Fruit fly (Drosophila melanogaster) whole organism, embryonic: ENCODE measurements around the gene Mlc2.

Experiments used
- Aef1 ChIP-seq: fragments of 200-800 bp; sonication (Bioruptor generic); IDR thresholded peaks from 3 replicates; pipeline ENCODE4 v1.3.6; 2022; ENCODE audit warnings: missing biosample characterization, missing genetic modification characterization
- Blimp-1 ChIP-seq: fragments of 200-800 bp; sonication (Bioruptor generic); optimal IDR thresholded peaks from 3 replicates; lab custom pipeline; 2018; ENCODE audit warnings: missing biosample characterization, missing genetic modification characterization, mild to moderate bottlenecking, moderate library complexity, missing genetic modification reagents
- CG10267 ChIP-seq: fragments of 200-800 bp; sonication (Bioruptor generic); optimal IDR thresholded peaks from 2 replicates; lab custom pipeline; 2018; ENCODE audit warnings: missing biosample characterization, mild to moderate bottlenecking, missing genetic modification characterization, moderate library complexity
- CG10543 ChIP-seq: fragments of 200-800 bp; sonication (Bioruptor generic); optimal IDR thresholded peaks from 3 replicates; lab custom pipeline; 2017; ENCODE audit warnings: missing biosample characterization, mild to moderate bottlenecking, missing genetic modification characterization, moderate library complexity
- CG10654 ChIP-seq: fragments of 200-800 bp; sonication (Bioruptor generic); optimal IDR thresholded peaks from 2 replicates; lab custom pipeline; 2016; ENCODE audit warnings: missing biosample characterization, missing genetic modification characterization
- CG11456 ChIP-seq: fragments of 200-800 bp; sonication (Bioruptor generic); IDR thresholded peaks from 3 replicates; pipeline ENCODE4 v1.3.6; 2022; ENCODE audit warnings: missing biosample characterization, missing genetic modification characterization
- CG13424 ChIP-seq: fragments of 200-800 bp; sonication (Bioruptor generic); optimal IDR thresholded peaks from 2 replicates; lab custom pipeline; 2019; ENCODE audit warnings: missing biosample characterization, mild to moderate bottlenecking, missing genetic modification characterization, moderate library complexity
- CG2116 ChIP-seq: fragments of 200-800 bp; sonication (Bioruptor generic); optimal IDR thresholded peaks from 3 replicates; lab custom pipeline; 2018; ENCODE audit warnings: missing biosample characterization, mild to moderate bottlenecking, missing genetic modification characterization
- CG34376 ChIP-seq: fragments of 200-800 bp; sonication (Bioruptor generic); optimal IDR thresholded peaks from 2 replicates; lab custom pipeline; 2018; ENCODE audit warnings: missing biosample characterization, mild to moderate bottlenecking, missing genetic modification characterization
- CG3847 ChIP-seq: fragments of 200-800 bp; sonication (Bioruptor generic); IDR thresholded peaks from 2 replicates; pipeline ENCODE4 v1.3.6; 2022; ENCODE audit warnings: missing biosample characterization, missing genetic modification characterization
- CG6689 ChIP-seq: fragments of 200-800 bp; sonication (Bioruptor generic); IDR thresholded peaks from 2 replicates; pipeline ENCODE4 v1.3.6; 2022; ENCODE audit warnings: missing biosample characterization, missing genetic modification characterization
- CG6813 ChIP-seq: fragments of 200-800 bp; sonication (Bioruptor generic); optimal IDR thresholded peaks from 2 replicates; lab custom pipeline; 2017; ENCODE audit warnings: missing biosample characterization, missing genetic modification characterization, mild to moderate bottlenecking, moderate library complexity, missing genetic modification reagents
- CG7357 ChIP-seq: fragments of 200-800 bp; sonication (Bioruptor generic); IDR thresholded peaks from 3 replicates; pipeline ENCODE4 v1.3.6; 2022; ENCODE audit warnings: missing biosample characterization, missing genetic modification characterization
- CG7928 ChIP-seq: fragments of 200-800 bp; sonication (Bioruptor generic); optimal IDR thresholded peaks from 2 replicates; lab custom pipeline; 2017; ENCODE audit warnings: missing biosample characterization, mild to moderate bottlenecking, missing genetic modification characterization
- Dip2 ChIP-seq: fragments of 200-800 bp; sonication (Bioruptor generic); IDR thresholded peaks from 2 replicates; pipeline ENCODE4 v1.3.6; 2022; ENCODE audit warnings: missing biosample characterization, missing genetic modification characterization
- H15 ChIP-seq: fragments of 200-800 bp; sonication (Bioruptor generic); IDR thresholded peaks from 3 replicates; pipeline ENCODE4 v1.3.6; 2022; ENCODE audit warnings: missing biosample characterization, missing genetic modification characterization
- HHEX ChIP-seq: fragments of 200-800 bp; sonication (Bioruptor generic); optimal IDR thresholded peaks from 3 replicates; lab custom pipeline; 2017; ENCODE audit warnings: missing biosample characterization, mild to moderate bottlenecking, missing genetic modification characterization, missing genetic modification reagents
- Hr51 ChIP-seq, 2 experiments: fragments of 200-800 bp; sonication (Bioruptor generic); optimal IDR thresholded peaks; 2 replicates in 1 of 2; 3 replicates in 1 of 2; lab custom pipeline; 2016 to 2018; ENCODE audit warnings: missing biosample characterization in 2 of 2, missing genetic modification characterization in 2 of 2, mild to moderate bottlenecking in 1 of 2, moderate library complexity in 1 of 2
- Meics ChIP-seq: fragments of 200-800 bp; sonication (Bioruptor generic); optimal IDR thresholded peaks from 2 replicates; lab custom pipeline; 2017; ENCODE audit warnings: missing biosample characterization, mild to moderate bottlenecking, missing genetic modification characterization
- Mrtf ChIP-seq: fragments of 200-800 bp; sonication (Bioruptor generic); IDR thresholded peaks from 3 replicates; pipeline ENCODE4 v1.3.6; 2022; ENCODE audit warnings: missing biosample characterization, missing genetic modification characterization
- Pdp1 ChIP-seq, 2 experiments: fragments of 200-800 bp; sonication (Bioruptor generic); optimal IDR thresholded peaks; 3 replicates each; lab custom pipeline; 2016; ENCODE audit warnings: missing biosample characterization in 2 of 2, missing genetic modification characterization in 2 of 2, mild to moderate bottlenecking in 1 of 2, moderate library complexity in 1 of 2
- Sin3A ChIP-seq: fragments of >200 bp; optimal IDR thresholded peaks from 2 replicates; lab custom pipeline; 2018
- Sry-β ChIP-seq: fragments of 200-800 bp; sonication (Bioruptor generic); optimal IDR thresholded peaks from 2 replicates; lab custom pipeline; 2018; ENCODE audit warnings: missing biosample characterization, mild to moderate bottlenecking, missing genetic modification characterization, moderate library complexity
- Ssrp ChIP-seq: fragments of 200-800 bp; sonication (Bioruptor generic); optimal IDR thresholded peaks from 2 replicates; lab custom pipeline; 2018; ENCODE audit warnings: missing biosample characterization, mild to moderate bottlenecking, missing genetic modification characterization, moderate library complexity
- Tbp ChIP-seq: fragments of >200 bp; optimal IDR thresholded peaks from 2 replicates; lab custom pipeline; 2018; ENCODE audit warnings: missing biosample characterization, missing genetic modification characterization
- ara ChIP-seq: fragments of 200-800 bp; sonication (Bioruptor generic); IDR thresholded peaks from 2 replicates; pipeline ENCODE4 v1.3.6; 2022; ENCODE audit warnings: missing biosample characterization, missing genetic modification characterization
- chinmo ChIP-seq: fragments of 200-800 bp; sonication (Bioruptor generic); IDR thresholded peaks from 4 replicates; pipeline ENCODE4 v1.3.6; 2022; ENCODE audit warnings: missing biosample characterization, missing genetic modification characterization; ENCODE audit not compliant: partially characterized antibody
- chm ChIP-seq: fragments of 200-800 bp; sonication (Bioruptor generic); IDR thresholded peaks from 2 replicates; pipeline ENCODE4 v1.3.6; 2022; ENCODE audit warnings: missing biosample characterization, missing genetic modification characterization
- dimm ChIP-seq: fragments of 200-800 bp; sonication (Bioruptor generic); IDR thresholded peaks from 2 replicates; pipeline ENCODE4 v1.3.6; 2022; ENCODE audit warnings: missing biosample characterization, missing genetic modification characterization
- dmrt11E ChIP-seq: fragments of 200-800 bp; sonication (Bioruptor generic); optimal IDR thresholded peaks from 3 replicates; lab custom pipeline; 2018; ENCODE audit warnings: missing biosample characterization, mild to moderate bottlenecking, missing genetic modification characterization, moderate library complexity
- dpn ChIP-seq, 2 experiments: fragments of 200-800 bp; sonication (Bioruptor generic); optimal IDR thresholded peaks; 3 replicates each; lab custom pipeline; 2016; ENCODE audit warnings: missing biosample characterization in 2 of 2, missing genetic modification characterization in 2 of 2
- en ChIP-seq: fragments of 200-800 bp; sonication (Bioruptor generic); optimal IDR thresholded peaks from 2 replicates; lab custom pipeline; 2016; ENCODE audit warnings: missing biosample characterization, missing genetic modification characterization
- gem ChIP-seq: fragments of 200-800 bp; sonication (Bioruptor generic); optimal IDR thresholded peaks from 2 replicates; lab custom pipeline; 2019; ENCODE audit warnings: missing biosample characterization, mild to moderate bottlenecking, missing genetic modification characterization, moderate library complexity
- grau ChIP-seq: fragments of 200-800 bp; optimal IDR thresholded peaks from 3 replicates; lab custom pipeline; 2019; ENCODE audit warnings: missing biosample characterization, mild to moderate bottlenecking, missing genetic modification characterization, moderate library complexity
- lilli ChIP-seq: fragments of 200-800 bp; sonication (Bioruptor generic); optimal IDR thresholded peaks from 3 replicates; lab custom pipeline; 2016; ENCODE audit warnings: missing biosample characterization, missing genetic modification characterization
- lola ChIP-seq, 3 experiments: fragments of >200 bp in 2 of 3; fragments of 200-800 bp in 1 of 3; sonication (Bioruptor generic) in 1 of 3; optimal IDR thresholded peaks; 2 replicates each; lab custom pipeline; 2017 to 2019; ENCODE audit warnings: missing biosample characterization in 3 of 3, missing genetic modification characterization in 3 of 3, mild to moderate bottlenecking in 1 of 3, moderate library complexity in 1 of 3
- luna ChIP-seq: fragments of 200-800 bp; sonication (Bioruptor generic); optimal IDR thresholded peaks from 2 replicates; lab custom pipeline; 2016; ENCODE audit warnings: missing biosample characterization, missing genetic modification characterization
- odd ChIP-seq: fragments of 200-800 bp; sonication (Bioruptor generic); optimal IDR thresholded peaks from 2 replicates; lab custom pipeline; 2017; ENCODE audit warnings: missing biosample characterization, mild to moderate bottlenecking, missing genetic modification characterization
- onecut ChIP-seq: fragments of 200-800 bp; sonication (Bioruptor generic); IDR thresholded peaks from 2 replicates; pipeline ENCODE4 v1.3.6; 2022; ENCODE audit warnings: missing biosample characterization, missing genetic modification characterization
- pan ChIP-seq, 4 experiments: fragments of >200 bp in 3 of 4; fragments of 200-800 bp in 1 of 4; sonication (Bioruptor generic) in 1 of 4; optimal IDR thresholded peaks in 3 of 4; IDR thresholded peaks in 1 of 4; 2 replicates each; pipeline versions ENCODE4 v1.3.6 to Lab custom; 2017 to 2022; ENCODE audit warnings: missing biosample characterization in 2 of 4, missing genetic modification characterization in 2 of 4, mixed read lengths in 1 of 4
- pfk ChIP-seq: fragments of 200-800 bp; sonication (Bioruptor generic); optimal IDR thresholded peaks from 2 replicates; lab custom pipeline; 2018; ENCODE audit warnings: missing biosample characterization, mild to moderate bottlenecking, missing genetic modification characterization, moderate library complexity
- ro ChIP-seq: fragments of 200-800 bp; sonication (Bioruptor generic); IDR thresholded peaks from 2 replicates; pipeline ENCODE4 v1.3.6; 2022; ENCODE audit warnings: missing biosample characterization, missing genetic modification characterization
- row ChIP-seq: fragments of 200-800 bp; sonication (Bioruptor generic); IDR thresholded peaks from 3 replicates; pipeline ENCODE4 v1.3.6; 2022; ENCODE audit warnings: missing biosample characterization, missing genetic modification characterization
- sens ChIP-seq: fragments of 200-800 bp; sonication (Bioruptor generic); peaks from one replicate; lab custom pipeline; 2016; ENCODE audit warnings: missing biosample characterization, missing genetic modification characterization
- tgo ChIP-seq: fragments of 200-800 bp; sonication (Bioruptor generic); IDR thresholded peaks from 3 replicates; pipeline ENCODE4 v1.3.6; 2022; ENCODE audit warnings: missing biosample characterization, missing genetic modification characterization
- tup ChIP-seq: fragments of 200-800 bp; sonication (Bioruptor generic); optimal IDR thresholded peaks from 2 replicates; lab custom pipeline; 2016; ENCODE audit warnings: missing biosample characterization, mild to moderate bottlenecking, missing genetic modification characterization, moderate library complexity
- unpg ChIP-seq: fragments of 200-800 bp; sonication (Bioruptor generic); optimal IDR thresholded peaks from 3 replicates; lab custom pipeline; 2018; ENCODE audit warnings: missing biosample characterization, mild to moderate bottlenecking, missing genetic modification characterization, moderate library complexity
- usp ChIP-seq: fragments of >200 bp; optimal IDR thresholded peaks from 2 replicates; lab custom pipeline; 2017; ENCODE audit warnings: missing biosample characterization, missing genetic modification characterization

Mlc2 gene

dm6 chr3R:30174160-30175002, at the start of gene Mlc2 (continued):
- no peak for TF ChIP-seq dimm
- no peak for TF ChIP-seq Dip2 (GFP tag; lab: Robert Waterston, UW)
- TF ChIP-seq tup (GFP tag; lab: Kevin White, UChicago) = no peak
- no peak for TF ChIP-seq CG7357 (GFP tag; lab: Robert Waterston, UW)
- TF ChIP-seq chinmo = 0 out of 4 replicates have a peak, but pooled peaks have one; percentile 53
- no peak for TF ChIP-seq dpn (GFP tag; optimal IDR thresholded peaks at IDR 0.05; lab: Kevin White, UChicago)
- TF ChIP-seq ro (GFP tag; lab: Robert Waterston, UW) = no peak
- TF ChIP-seq Meics (GFP tag; lab: Kevin White, UChicago) = no peak
- TF ChIP-seq CG13424 (tag; lab: Kevin White, UChicago) = no peak
- peak in 1 of 2 experiments; percentile 85 for TF ChIP-seq Pdp1 (GFP tag; optimal IDR thresholded peaks at IDR 0.05; lab: Kevin White, UChicago)
- TF ChIP-seq lilli (GFP tag; lab: Kevin White, UChicago) = peak; percentile 84
- TF ChIP-seq chm (GFP tag; lab: Robert Waterston, UW) = peak; percentile 38; the same call in 1 of the 2 replicates
- TF ChIP-seq pfk = no peak
- no peak for TF ChIP-seq CG7928
- TF ChIP-seq CG34376 (GFP tag; lab: Kevin White, UChicago) = no peak
- TF ChIP-seq tgo (GFP tag; lab: Robert Waterston, UW) = no peak
- TF ChIP-seq CG10654 = no peak
- no peak for TF ChIP-seq CG6813 (GFP tag; lab: Kevin White, UChicago)
- TF ChIP-seq CG3847 (GFP tag; lab: Robert Waterston, UW) = no peak
- TF ChIP-seq Sin3A (lab: Kevin White, UChicago) = no peak
- peak; percentile 54; the same call in 1 of the 3 replicates for TF ChIP-seq Mrtf (GFP tag; lab: Robert Waterston, UW)
- TF ChIP-seq CG6689 (GFP tag; lab: Robert Waterston, UW) = no peak

- TF ChIP-seq sens (GFP tag; lab: Kevin White, UChicago) = peak; percentile 46
- TF ChIP-seq row (GFP tag; lab: Robert Waterston, UW) = peak; percentile 65
- TF ChIP-seq usp (GFP tag; lab: Kevin White, UChicago) = no peak
- TF ChIP-seq Aef1 (GFP tag; lab: Robert Waterston, UW) = no peak
- no peak for TF ChIP-seq pan (optimal IDR thresholded peaks at IDR 0.05; lab: Kevin White, UChicago)
- TF ChIP-seq pan (GFP tag; optimal IDR thresholded peaks at IDR 0.05 in 1 of 2, IDR thresholded peaks at IDR 0.05 in 1 of 2) = peak in 1 of 2 experiments; percentile 50
- peak; percentile 18 for TF ChIP-seq Ssrp (tag; lab: Kevin White, UChicago)
- TF ChIP-seq Sry-β = peak; percentile 73
- TF ChIP-seq unpg (GFP tag; lab: Kevin White, UChicago) = peak; percentile 41
- peak; percentile 18 for TF ChIP-seq grau (tag; lab: Kevin White, UChicago)
- TF ChIP-seq onecut (GFP tag; lab: Robert Waterston, UW) = no peak
- no peak for TF ChIP-seq odd (GFP tag; lab: Kevin White, UChicago)
- TF ChIP-seq ara (GFP tag; lab: Robert Waterston, UW) = peak; percentile 60; the same call in 1 of the 2 replicates
- peak in 1 of 2 experiments; percentile 19 for TF ChIP-seq Hr51 (GFP tag; optimal IDR thresholded peaks at IDR 0.05; lab: Kevin White, UChicago)
- TF ChIP-seq CG10267 (tag; lab: Kevin White, UChicago) = peak; percentile 9
- TF ChIP-seq CG10543 (GFP tag; lab: Kevin White, UChicago) = no peak
- TF ChIP-seq HHEX (GFP tag; lab: Kevin White, UChicago) = no peak
- TF ChIP-seq H15 (GFP tag; lab: Robert Waterston, UW) = 0 out of 3 replicates have a peak, but pooled peaks have one; percentile 14
- TF ChIP-seq gem (tag; lab: Kevin White, UChicago) = peak; percentile 56
- no peak for TF ChIP-seq Tbp (GFP tag; lab: Kevin White, UChicago)
- TF ChIP-seq luna (GFP tag; lab: Kevin White, UChicago) = no peak
- TF ChIP-seq dmrt11E (tag; lab: Kevin White, UChicago) = peak; percentile 63
- TF ChIP-seq Blimp-1 (GFP tag; lab: Kevin White, UChicago) = peak; percentile 18
- 0 out of 3 replicates have a peak, but pooled peaks have one; percentile 46 for TF ChIP-seq CG11456 (GFP tag; lab: Robert Waterston, UW)
- TF ChIP-seq en (GFP tag; lab: Kevin White, UChicago) = no peak
- peak in 1 of 3 experiments; percentile 34 for TF ChIP-seq lola (GFP tag; optimal IDR thresholded peaks at IDR 0.05; lab: Kevin White, UChicago)
- TF ChIP-seq CG6689 (GFP tag; lab: Robert Waterston, UW) = peak; percentile 52; the same call in 1 of the 2 replicates
- TF ChIP-seq CG2116 = no peak
Measured at dm6 chr3R:30222236-30222635, 47.9 kb upstream of the Mlc2 start.
